Fruit fly (Drosophila melanogaster) whole organism, embryonic: ENCODE measurements around the gene Tmtc2.

ENCODE experiments used
- CG10209 ChIP-seq: fragments of 200-800 bp; sonication (Bioruptor generic); optimal IDR thresholded peaks from 3 replicates; lab custom pipeline; 2017; ENCODE audit warnings: missing biosample characterization, mild to moderate bottlenecking, missing genetic modification characterization, missing genetic modification reagents
- CG10959 ChIP-seq: fragments of 200-800 bp; sonication (Bioruptor generic); IDR thresholded peaks from 2 replicates; pipeline ENCODE4 v1.3.6; 2022; ENCODE audit warnings: missing biosample characterization, missing genetic modification characterization
- CG11093 ChIP-seq: fragments of 200-800 bp; sonication (Bioruptor generic); IDR thresholded peaks from 3 replicates; pipeline ENCODE4 v1.3.6; 2022; ENCODE audit warnings: missing biosample characterization, missing genetic modification characterization
- CG11695 ChIP-seq: fragments of 200-800 bp; sonication (Bioruptor generic); IDR thresholded peaks from 3 replicates; pipeline ENCODE4 v1.3.6; 2022; ENCODE audit warnings: missing biosample characterization, missing genetic modification characterization
- CG12391 ChIP-seq: fragments of 200-800 bp; sonication (Bioruptor generic); optimal IDR thresholded peaks from 3 replicates; lab custom pipeline; 2018; ENCODE audit warnings: missing biosample characterization, mild to moderate bottlenecking, missing genetic modification characterization, moderate library complexity
- CG14860 ChIP-seq: fragments of 200-800 bp; sonication (Bioruptor generic); IDR thresholded peaks from 3 replicates; pipeline ENCODE4 v1.3.6; 2022; ENCODE audit warnings: missing biosample characterization, missing genetic modification characterization; ENCODE audit not compliant: partially characterized antibody
- CG1529 ChIP-seq: fragments of 200-800 bp; sonication (Bioruptor generic); optimal IDR thresholded peaks from 3 replicates; lab custom pipeline; 2018; ENCODE audit warnings: missing biosample characterization, missing genetic modification characterization
- CG17802 ChIP-seq: fragments of 200-800 bp; sonication (Bioruptor generic); optimal IDR thresholded peaks from 2 replicates; lab custom pipeline; 2018; ENCODE audit warnings: missing biosample characterization, mild to moderate bottlenecking, missing genetic modification characterization, moderate library complexity
- CG2889 ChIP-seq: fragments of 200-800 bp; sonication (Bioruptor generic); IDR thresholded peaks from 3 replicates; pipeline ENCODE4 v1.3.6; 2022; ENCODE audit warnings: missing biosample characterization, missing genetic modification characterization
- CG32767 ChIP-seq: fragments of 200-800 bp; sonication (Bioruptor generic); IDR thresholded peaks from 2 replicates; pipeline ENCODE4 v1.3.6; 2022; ENCODE audit warnings: missing biosample characterization, missing genetic modification characterization
- CG4854 ChIP-seq: fragments of 200-800 bp; sonication (Bioruptor generic); optimal IDR thresholded peaks from 2 replicates; lab custom pipeline; 2016; ENCODE audit warnings: missing biosample characterization, missing genetic modification characterization, inconsistent platforms
- D ChIP-seq, 2 experiments: fragments of 200-800 bp in 1 of 2; fragments of >200 bp in 1 of 2; sonication (Bioruptor generic) in 1 of 2; optimal IDR thresholded peaks; 2 replicates in 1 of 2; 3 replicates in 1 of 2; lab custom pipeline; 2017; ENCODE audit warnings: mild to moderate bottlenecking in 1 of 2, missing biosample characterization in 1 of 2, missing genetic modification characterization in 1 of 2, missing genetic modification reagents in 1 of 2
- D19A ChIP-seq: fragments of 200-800 bp; optimal IDR thresholded peaks from 3 replicates; lab custom pipeline; 2019; ENCODE audit warnings: missing biosample characterization, mild to moderate bottlenecking, missing genetic modification characterization, moderate library complexity
- D19B ChIP-seq: fragments of 200-800 bp; sonication (Bioruptor generic); optimal IDR thresholded peaks from 2 replicates; lab custom pipeline; 2017; ENCODE audit warnings: missing biosample characterization, mild to moderate bottlenecking, missing genetic modification characterization
- Dad ChIP-seq: fragments of 200-800 bp; sonication (Bioruptor generic); optimal IDR thresholded peaks from 3 replicates; lab custom pipeline; 2016; ENCODE audit warnings: missing biosample characterization, missing genetic modification characterization
- Dfd ChIP-seq, 2 experiments: fragments of >200 bp; optimal IDR thresholded peaks; 2 replicates each; lab custom pipeline; 2017; ENCODE audit warnings: missing biosample characterization in 2 of 2, missing genetic modification characterization in 2 of 2
- Dip2 ChIP-seq: fragments of 200-800 bp; sonication (Bioruptor generic); IDR thresholded peaks from 2 replicates; pipeline ENCODE4 v1.3.6; 2022; ENCODE audit warnings: missing biosample characterization, missing genetic modification characterization
- Doc2 ChIP-seq: fragments of 200-800 bp; sonication (Bioruptor generic); IDR thresholded peaks from 2 replicates; pipeline ENCODE4 v1.3.6; 2022; ENCODE audit warnings: missing biosample characterization, missing genetic modification characterization
- Dref ChIP-seq: fragments of 200-800 bp; sonication (Bioruptor generic); IDR thresholded peaks from 2 replicates; pipeline ENCODE4 v1.3.6; 2022; ENCODE audit warnings: missing biosample characterization, missing genetic modification characterization
- Hr78 ChIP-seq, 2 experiments: fragments of 200-800 bp in 1 of 2; fragments of >200 bp in 1 of 2; sonication (Bioruptor generic) in 1 of 2; optimal IDR thresholded peaks; 2 replicates each; lab custom pipeline; 2017 to 2019; ENCODE audit warnings: missing biosample characterization in 2 of 2, missing genetic modification characterization in 2 of 2, mild to moderate bottlenecking in 1 of 2, moderate library complexity in 1 of 2
- Kr ChIP-seq: fragments of 200-800 bp; sonication (Bioruptor generic); optimal IDR thresholded peaks from 2 replicates; lab custom pipeline; 2017; ENCODE audit warnings: missing biosample characterization, mild to moderate bottlenecking, missing genetic modification characterization
- Nf-YC ChIP-seq: fragments of 200-800 bp; optimal IDR thresholded peaks from 3 replicates; lab custom pipeline; 2019; ENCODE audit warnings: missing biosample characterization, mild to moderate bottlenecking, missing genetic modification characterization, moderate library complexity
- Oli ChIP-seq: fragments of 200-800 bp; sonication (Bioruptor generic); optimal IDR thresholded peaks from 2 replicates; lab custom pipeline; 2018; ENCODE audit warnings: missing biosample characterization, mild to moderate bottlenecking, missing genetic modification characterization, moderate library complexity
- Poxn ChIP-seq: fragments of 200-800 bp; sonication (Bioruptor generic); IDR thresholded peaks from 2 replicates; pipeline ENCODE4 v1.3.6; 2022; ENCODE audit warnings: missing biosample characterization, missing genetic modification characterization
- Xbp1 ChIP-seq: fragments of 200-800 bp; sonication (Bioruptor generic); optimal IDR thresholded peaks from 3 replicates; lab custom pipeline; 2016; ENCODE audit warnings: missing biosample characterization, mild to moderate bottlenecking, missing genetic modification characterization
- Xrp1 ChIP-seq: fragments of 200-800 bp; sonication (Bioruptor generic); IDR thresholded peaks from 2 replicates; pipeline ENCODE4 v1.3.6; 2022; ENCODE audit warnings: missing biosample characterization, missing genetic modification characterization
- ap ChIP-seq: fragments of 200-800 bp; sonication (Bioruptor generic); IDR thresholded peaks from 2 replicates; pipeline ENCODE4 v1.3.6; 2022; ENCODE audit warnings: missing biosample characterization, missing genetic modification characterization
- ase ChIP-seq: fragments of 200-800 bp; sonication (Bioruptor generic); IDR thresholded peaks from 3 replicates; pipeline ENCODE4 v1.3.6; 2022; ENCODE audit warnings: missing biosample characterization, missing genetic modification characterization
- bbx ChIP-seq: fragments of 200-800 bp; sonication (Bioruptor generic); IDR thresholded peaks from 2 replicates; pipeline ENCODE4 v1.3.6; 2022; ENCODE audit warnings: missing biosample characterization, missing genetic modification characterization; ENCODE audit not compliant: partially characterized antibody
- bowl ChIP-seq: fragments of 200-800 bp; sonication (Bioruptor generic); IDR thresholded peaks from 2 replicates; pipeline ENCODE4 v1.3.6; 2022; ENCODE audit warnings: missing biosample characterization, missing genetic modification characterization
- bsh ChIP-seq, 2 experiments: fragments of 200-800 bp; sonication (Bioruptor generic); optimal IDR thresholded peaks; 2 replicates each; lab custom pipeline; 2017 to 2018; ENCODE audit warnings: mild to moderate bottlenecking in 2 of 2, missing biosample characterization in 2 of 2, missing genetic modification characterization in 2 of 2, moderate library complexity in 1 of 2
- crp ChIP-seq, 2 experiments: fragments of 200-800 bp; sonication (Bioruptor generic); optimal IDR thresholded peaks; 2 replicates in 1 of 2; 3 replicates in 1 of 2; lab custom pipeline; 2017; ENCODE audit warnings: missing biosample characterization in 2 of 2, missing genetic modification characterization in 2 of 2, mild to moderate bottlenecking in 1 of 2, moderate library complexity in 1 of 2
- da ChIP-seq: fragments of 200-800 bp; sonication (Bioruptor generic); optimal IDR thresholded peaks from 2 replicates; lab custom pipeline; 2016; ENCODE audit warnings: missing biosample characterization, missing genetic modification characterization
- disco-r ChIP-seq: fragments of 200-800 bp; sonication (Bioruptor generic); optimal IDR thresholded peaks from 2 replicates; lab custom pipeline; 2016; ENCODE audit warnings: missing biosample characterization, missing genetic modification characterization
- eyg ChIP-seq: fragments of 200-800 bp; sonication (Bioruptor generic); optimal IDR thresholded peaks from 3 replicates; lab custom pipeline; 2016; ENCODE audit warnings: missing biosample characterization, missing genetic modification characterization
- ftz-f1 ChIP-seq: fragments of 200-800 bp; sonication (Bioruptor generic); optimal IDR thresholded peaks from 2 replicates; lab custom pipeline; 2016; ENCODE audit warnings: missing biosample characterization, missing genetic modification characterization
- gsb ChIP-seq: fragments of 200-800 bp; sonication (Bioruptor generic); IDR thresholded peaks from 2 replicates; pipeline ENCODE4 v1.3.6; 2022; ENCODE audit warnings: missing biosample characterization, missing genetic modification characterization
- hth ChIP-seq: fragments of >200 bp; optimal IDR thresholded peaks from 2 replicates; lab custom pipeline; 2017; ENCODE audit warnings: inconsistent platforms
- jigr1 ChIP-seq: fragments of 200-800 bp; sonication (Bioruptor generic); IDR thresholded peaks from 3 replicates; pipeline ENCODE4 v1.3.6; 2022; ENCODE audit warnings: missing biosample characterization, missing genetic modification characterization
- lab ChIP-seq: fragments of 200-800 bp; sonication (Bioruptor generic); optimal IDR thresholded peaks from 3 replicates; lab custom pipeline; 2017; ENCODE audit warnings: missing biosample characterization, missing genetic modification characterization, mild to moderate bottlenecking, moderate library complexity, missing genetic modification reagents
- lola ChIP-seq, 3 experiments: fragments of >200 bp in 2 of 3; fragments of 200-800 bp in 1 of 3; sonication (Bioruptor generic) in 1 of 3; optimal IDR thresholded peaks; 2 replicates each; lab custom pipeline; 2017 to 2019; ENCODE audit warnings: missing biosample characterization in 3 of 3, missing genetic modification characterization in 3 of 3, mild to moderate bottlenecking in 1 of 3, moderate library complexity in 1 of 3
- maf-S ChIP-seq: fragments of 200-800 bp; sonication (Bioruptor generic); optimal IDR thresholded peaks from 2 replicates; lab custom pipeline; 2016; ENCODE audit warnings: missing biosample characterization, missing genetic modification characterization
- pan ChIP-seq, 4 experiments: fragments of >200 bp in 3 of 4; fragments of 200-800 bp in 1 of 4; sonication (Bioruptor generic) in 1 of 4; optimal IDR thresholded peaks in 3 of 4; IDR thresholded peaks in 1 of 4; 2 replicates each; pipeline versions ENCODE4 v1.3.6 to Lab custom; 2017 to 2022; ENCODE audit warnings: missing biosample characterization in 2 of 4, missing genetic modification characterization in 2 of 4, mixed read lengths in 1 of 4
- pb ChIP-seq: fragments of 200-800 bp; sonication (Bioruptor generic); optimal IDR thresholded peaks from 3 replicates; lab custom pipeline; 2016; ENCODE audit warnings: missing biosample characterization, missing genetic modification characterization
- psq ChIP-seq: fragments of 200-800 bp; sonication (Bioruptor generic); optimal IDR thresholded peaks from 2 replicates; lab custom pipeline; 2017; ENCODE audit warnings: missing biosample characterization, missing genetic modification characterization
- sc ChIP-seq, 3 experiments: fragments of >200 bp in 2 of 3; fragments of 200-800 bp in 1 of 3; sonication (Bioruptor generic) in 1 of 3; optimal IDR thresholded peaks; 2 replicates in 2 of 3; 3 replicates in 1 of 3; lab custom pipeline; 2017; ENCODE audit warnings: mild to moderate bottlenecking in 1 of 3, missing biosample characterization in 1 of 3, missing genetic modification characterization in 1 of 3, missing genetic modification reagents in 1 of 3
- schlank ChIP-seq: fragments of 200-800 bp; sonication (Bioruptor generic); optimal IDR thresholded peaks from 2 replicates; lab custom pipeline; 2018; ENCODE audit warnings: missing biosample characterization, mild to moderate bottlenecking, missing genetic modification characterization
- tio ChIP-seq: fragments of 200-800 bp; sonication (Bioruptor generic); optimal IDR thresholded peaks from 2 replicates; lab custom pipeline; 2017; ENCODE audit warnings: missing biosample characterization, missing genetic modification characterization, inconsistent platforms
- tx ChIP-seq: fragments of 200-800 bp; sonication (Bioruptor generic); optimal IDR thresholded peaks from 2 replicates; lab custom pipeline; 2016; ENCODE audit warnings: missing biosample characterization, missing genetic modification characterization

Gene Tmtc2

dm6 chr2L:889799-890198 is 32.8 kb upstream of the Tmtc2 start (continued):
- no peak for TF ChIP-seq gsb (GFP tag; lab: Robert Waterston, UW)
- no peak for TF ChIP-seq sc (optimal IDR thresholded peaks at IDR 0.05; lab: Kevin White, UChicago)
- TF ChIP-seq sc (GFP tag; optimal IDR thresholded peaks at IDR 0.05; lab: Kevin White, UChicago) = peak; percentile 22
- no peak for TF ChIP-seq CG10209
- TF ChIP-seq ap (GFP tag; lab: Robert Waterston, UW) = peak; percentile 45; the same call in 1 of the 2 replicates
- TF ChIP-seq jigr1 (GFP tag; lab: Robert Waterston, UW) = 0 out of 3 replicates have a peak, but pooled peaks have one; percentile 45
- TF ChIP-seq maf-S (GFP tag; lab: Kevin White, UChicago) = no peak
- TF ChIP-seq schlank (tag; lab: Kevin White, UChicago) = no peak
- TF ChIP-seq CG1529 (GFP tag; lab: Kevin White, UChicago) = peak; percentile 21
- no peak for TF ChIP-seq Hr78 (GFP tag; optimal IDR thresholded peaks at IDR 0.05; lab: Kevin White, UChicago)
- no peak for TF ChIP-seq psq (GFP tag; lab: Kevin White, UChicago)
- TF ChIP-seq CG4854 (GFP tag; lab: Kevin White, UChicago) = no peak
- no peak for TF ChIP-seq Dref (GFP tag; lab: Robert Waterston, UW)
- TF ChIP-seq CG11695 = 0 out of 3 replicates have a peak, but pooled peaks have one; percentile 19
- TF ChIP-seq ftz-f1 (GFP tag; lab: Kevin White, UChicago) = no peak
- no peak for TF ChIP-seq bsh (GFP tag; optimal IDR thresholded peaks at IDR 0.05; lab: Kevin White, UChicago)
- no peak for TF ChIP-seq Poxn
- TF ChIP-seq Oli (tag; lab: Kevin White, UChicago) = peak; percentile 12
- no peak for TF ChIP-seq eyg (GFP tag; lab: Kevin White, UChicago)
- TF ChIP-seq CG32767 (GFP tag; lab: Robert Waterston, UW) = peak; percentile 31; the same call in 1 of the 2 replicates
- TF ChIP-seq disco-r (GFP tag; lab: Kevin White, UChicago) = no peak
- TF ChIP-seq bbx (GFP tag; lab: Robert Waterston, UW) = no peak
- TF ChIP-seq Kr = no peak
- TF ChIP-seq Dfd (GFP tag; optimal IDR thresholded peaks at IDR 0.05; lab: Kevin White, UChicago) = no peak
- TF ChIP-seq D19A (tag; lab: Kevin White, UChicago) = no peak
- TF ChIP-seq Dad (GFP tag; lab: Kevin White, UChicago) = peak; percentile 9
- peak; percentile 40; the same call in 1 of the 3 replicates for TF ChIP-seq CG2889
- TF ChIP-seq CG17802 = no peak
- TF ChIP-seq tx = no peak
- no peak for TF ChIP-seq Dip2 (GFP tag; lab: Robert Waterston, UW)
- no peak for TF ChIP-seq Xrp1 (GFP tag; lab: Robert Waterston, UW)
- peak; percentile 41 for TF ChIP-seq CG12391 (tag; lab: Kevin White, UChicago)
- TF ChIP-seq lola (GFP tag; optimal IDR thresholded peaks at IDR 0.05; lab: Kevin White, UChicago) = no peak
- TF ChIP-seq pb (GFP tag; lab: Kevin White, UChicago) = no peak
- TF ChIP-seq CG10959 = no peak
- TF ChIP-seq CG14860 (GFP tag; lab: Robert Waterston, UW) = no peak
- no peak for TF ChIP-seq CG11093 (GFP tag; lab: Robert Waterston, UW)
- TF ChIP-seq hth (lab: Kevin White, UChicago) = no peak
- TF ChIP-seq Nf-YC (tag; lab: Kevin White, UChicago) = no peak
- TF ChIP-seq lab (GFP tag; lab: Kevin White, UChicago) = peak; percentile 34
- no peak for TF ChIP-seq tio (GFP tag; lab: Kevin White, UChicago)
- no peak for TF ChIP-seq ase (GFP tag; lab: Robert Waterston, UW)
- TF ChIP-seq crp (GFP tag; optimal IDR thresholded peaks at IDR 0.05; lab: Kevin White, UChicago) = no peak
- TF ChIP-seq D19B = peak; percentile 58
- TF ChIP-seq Doc2 = no peak
- TF ChIP-seq D (optimal IDR thresholded peaks at IDR 0.05; lab: Kevin White, UChicago) = no peak
- no peak for TF ChIP-seq D (GFP tag; optimal IDR thresholded peaks at IDR 0.05; lab: Kevin White, UChicago)
- TF ChIP-seq bowl (GFP tag; lab: Robert Waterston, UW) = no peak
- TF ChIP-seq pan (optimal IDR thresholded peaks at IDR 0.05; lab: Kevin White, UChicago) = no peak
- peak in 1 of 2 experiments; percentile 37 for TF ChIP-seq pan (GFP tag; optimal IDR thresholded peaks at IDR 0.05 in 1 of 2, IDR thresholded peaks at IDR 0.05 in 1 of 2)
- TF ChIP-seq da (GFP tag; lab: Kevin White, UChicago) = no peak
- TF ChIP-seq Xbp1 (GFP tag; lab: Kevin White, UChicago) = peak; percentile 39
